Fruit fly (Drosophila melanogaster) whole organism, embryonic: ENCODE data around the gene Pex1.
A peak's percentile ranks its signal among the peaks of the same experiment; 100 is the strongest.

Source experiments
- Adf1 ChIP-seq: fragments of 200-800 bp; sonication (Bioruptor generic); IDR thresholded peaks from 2 replicates; pipeline ENCODE4 v1.3.6; 2022; ENCODE audit warnings: missing biosample characterization, missing genetic modification characterization
- Antp ChIP-seq: fragments of 200-800 bp; sonication (Bioruptor generic); optimal IDR thresholded peaks from 3 replicates; lab custom pipeline; 2016; ENCODE audit warnings: missing biosample characterization, missing genetic modification characterization
- Atf-2 ChIP-seq: fragments of 200-800 bp; sonication (Bioruptor generic); optimal IDR thresholded peaks from 2 replicates; lab custom pipeline; 2016; ENCODE audit warnings: missing biosample characterization, missing genetic modification characterization
- CG10431 ChIP-seq: fragments of 200-800 bp; sonication (Bioruptor generic); optimal IDR thresholded peaks from 3 replicates; lab custom pipeline; 2018; ENCODE audit warnings: missing biosample characterization, mild to moderate bottlenecking, missing genetic modification characterization
- CG11456 ChIP-seq: fragments of 200-800 bp; sonication (Bioruptor generic); IDR thresholded peaks from 3 replicates; pipeline ENCODE4 v1.3.6; 2022; ENCODE audit warnings: missing biosample characterization, missing genetic modification characterization
- CG12071 ChIP-seq: fragments of 200-800 bp; sonication (Bioruptor generic); optimal IDR thresholded peaks from 3 replicates; lab custom pipeline; 2018; ENCODE audit warnings: missing biosample characterization, mild to moderate bottlenecking, missing genetic modification characterization
- CG12744 ChIP-seq: fragments of 200-800 bp; sonication (Bioruptor generic); optimal IDR thresholded peaks from 2 replicates; lab custom pipeline; 2016; ENCODE audit warnings: missing biosample characterization, missing genetic modification characterization
- CG12942 ChIP-seq: fragments of 200-800 bp; sonication (Bioruptor generic); optimal IDR thresholded peaks from 3 replicates; lab custom pipeline; 2016; ENCODE audit warnings: missing biosample characterization, missing genetic modification characterization
- CG13424 ChIP-seq: fragments of 200-800 bp; sonication (Bioruptor generic); optimal IDR thresholded peaks from 2 replicates; lab custom pipeline; 2019; ENCODE audit warnings: missing biosample characterization, mild to moderate bottlenecking, missing genetic modification characterization, moderate library complexity
- CG13775 ChIP-seq: fragments of 200-800 bp; sonication (Bioruptor generic); optimal IDR thresholded peaks from 3 replicates; lab custom pipeline; 2017; ENCODE audit warnings: missing biosample characterization, mild to moderate bottlenecking, missing genetic modification characterization
- CG15601 ChIP-seq: fragments of 200-800 bp; sonication (Bioruptor generic); optimal IDR thresholded peaks from 3 replicates; lab custom pipeline; 2019; ENCODE audit warnings: missing biosample characterization, mild to moderate bottlenecking, missing genetic modification characterization, moderate library complexity
- CG1792 ChIP-seq: fragments of 200-800 bp; sonication (Bioruptor generic); optimal IDR thresholded peaks from 2 replicates; lab custom pipeline; 2016; ENCODE audit warnings: missing biosample characterization, missing genetic modification characterization
- CG2116 ChIP-seq: fragments of 200-800 bp; sonication (Bioruptor generic); optimal IDR thresholded peaks from 3 replicates; lab custom pipeline; 2018; ENCODE audit warnings: missing biosample characterization, mild to moderate bottlenecking, missing genetic modification characterization
- CG2875 ChIP-seq: fragments of 200-800 bp; sonication (Bioruptor generic); optimal IDR thresholded peaks from 2 replicates; lab custom pipeline; 2017; ENCODE audit warnings: missing biosample characterization, mild to moderate bottlenecking, missing genetic modification characterization, missing genetic modification reagents
- CG33213 ChIP-seq: fragments of 200-800 bp; sonication (Bioruptor generic); optimal IDR thresholded peaks from 3 replicates; lab custom pipeline; 2016; ENCODE audit warnings: missing biosample characterization, missing genetic modification characterization
- CG33557 ChIP-seq: fragments of 200-800 bp; sonication (Bioruptor generic); optimal IDR thresholded peaks from 2 replicates; lab custom pipeline; 2019; ENCODE audit warnings: missing biosample characterization, mild to moderate bottlenecking, missing genetic modification characterization, moderate library complexity
- CG4328 ChIP-seq: fragments of 200-800 bp; sonication (Bioruptor generic); optimal IDR thresholded peaks from 3 replicates; lab custom pipeline; 2017; ENCODE audit warnings: missing biosample characterization, missing genetic modification reagents, missing genetic modification characterization
- CG5245 ChIP-seq: fragments of 200-800 bp; sonication (Bioruptor generic); optimal IDR thresholded peaks from 3 replicates; lab custom pipeline; 2016; ENCODE audit warnings: missing biosample characterization, missing genetic modification characterization
- CG6254 ChIP-seq: fragments of 200-800 bp; sonication (Bioruptor generic); optimal IDR thresholded peaks from 3 replicates; lab custom pipeline; 2017; ENCODE audit warnings: mild to moderate bottlenecking, missing biosample characterization, missing genetic modification reagents, missing genetic modification characterization
- CHES-1-like ChIP-seq: fragments of 200-800 bp; sonication (Bioruptor generic); optimal IDR thresholded peaks from 2 replicates; lab custom pipeline; 2016; ENCODE audit warnings: missing biosample characterization, missing genetic modification characterization
- CTCF ChIP-seq: fragments of 200-800 bp; sonication (Bioruptor generic); optimal IDR thresholded peaks from 2 replicates; lab custom pipeline; 2017; ENCODE audit warnings: missing biosample characterization, mild to moderate bottlenecking, missing genetic modification characterization, moderate library complexity
- Dfd ChIP-seq, 2 experiments: fragments of >200 bp; optimal IDR thresholded peaks; 2 replicates each; lab custom pipeline; 2017; ENCODE audit warnings: missing biosample characterization in 2 of 2, missing genetic modification characterization in 2 of 2
- Dip3 ChIP-seq: fragments of 200-800 bp; sonication (Bioruptor generic); optimal IDR thresholded peaks from 3 replicates; lab custom pipeline; 2016; ENCODE audit warnings: missing biosample characterization, missing genetic modification characterization
- Dll ChIP-seq: fragments of 200-800 bp; sonication (Bioruptor generic); IDR thresholded peaks from 4 replicates; pipeline ENCODE4 v1.3.6; 2022; ENCODE audit warnings: missing biosample characterization, missing genetic modification characterization; ENCODE audit not compliant: partially characterized antibody
- Dp ChIP-seq: fragments of 200-800 bp; sonication (Bioruptor generic); optimal IDR thresholded peaks from 2 replicates; lab custom pipeline; 2018; ENCODE audit warnings: missing biosample characterization, mild to moderate bottlenecking, missing genetic modification characterization, moderate library complexity
- E2f2 ChIP-seq: fragments of 200-800 bp; sonication (Bioruptor generic); IDR thresholded peaks from 2 replicates; pipeline ENCODE4 v1.3.6; 2022; ENCODE audit warnings: missing biosample characterization, missing genetic modification characterization
- Kr ChIP-seq: fragments of 200-800 bp; sonication (Bioruptor generic); optimal IDR thresholded peaks from 2 replicates; lab custom pipeline; 2017; ENCODE audit warnings: missing biosample characterization, mild to moderate bottlenecking, missing genetic modification characterization
- MBD-R2 ChIP-seq: fragments of 200-800 bp; sonication (Bioruptor generic); IDR thresholded peaks from 2 replicates; pipeline ENCODE4 v1.3.6; 2022; ENCODE audit warnings: missing biosample characterization, missing genetic modification characterization
- Myb ChIP-seq: fragments of 200-800 bp; sonication (Bioruptor generic); optimal IDR thresholded peaks from 2 replicates; lab custom pipeline; 2016; ENCODE audit warnings: missing biosample characterization, missing genetic modification characterization
- Oli ChIP-seq: fragments of 200-800 bp; sonication (Bioruptor generic); optimal IDR thresholded peaks from 2 replicates; lab custom pipeline; 2018; ENCODE audit warnings: missing biosample characterization, mild to moderate bottlenecking, missing genetic modification characterization, moderate library complexity
- Side ChIP-seq: fragments of 200-800 bp; sonication (Bioruptor generic); optimal IDR thresholded peaks from 2 replicates; lab custom pipeline; 2016; ENCODE audit warnings: missing biosample characterization, missing genetic modification characterization
- Trl ChIP-seq, 3 experiments: fragments of >200 bp in 2 of 3; fragments of 200-800 bp in 1 of 3; sonication (Bioruptor generic) in 1 of 3; optimal IDR thresholded peaks; 2 replicates in 1 of 3; 3 replicates in 2 of 3; lab custom pipeline; 2016 to 2017; ENCODE audit warnings: missing biosample characterization in 1 of 3, missing genetic modification characterization in 1 of 3
- Xrp1 ChIP-seq: fragments of 200-800 bp; sonication (Bioruptor generic); IDR thresholded peaks from 2 replicates; pipeline ENCODE4 v1.3.6; 2022; ENCODE audit warnings: missing biosample characterization, missing genetic modification characterization
- ac ChIP-seq: fragments of 200-800 bp; sonication (Bioruptor generic); optimal IDR thresholded peaks from 3 replicates; lab custom pipeline; 2017; ENCODE audit warnings: missing biosample characterization, mild to moderate bottlenecking, missing genetic modification characterization
- ase ChIP-seq: fragments of 200-800 bp; sonication (Bioruptor generic); IDR thresholded peaks from 3 replicates; pipeline ENCODE4 v1.3.6; 2022; ENCODE audit warnings: missing biosample characterization, missing genetic modification characterization
- eyg ChIP-seq: fragments of 200-800 bp; sonication (Bioruptor generic); optimal IDR thresholded peaks from 3 replicates; lab custom pipeline; 2016; ENCODE audit warnings: missing biosample characterization, missing genetic modification characterization
- fu2 ChIP-seq: fragments of 200-800 bp; sonication (Bioruptor generic); optimal IDR thresholded peaks from 2 replicates; lab custom pipeline; 2016; ENCODE audit warnings: missing biosample characterization, missing genetic modification characterization
- gcm2 ChIP-seq: fragments of 200-800 bp; sonication (Bioruptor generic); optimal IDR thresholded peaks from 2 replicates; lab custom pipeline; 2016; ENCODE audit warnings: missing biosample characterization, missing genetic modification characterization
- gsb-n ChIP-seq: fragments of 200-800 bp; sonication (Bioruptor generic); optimal IDR thresholded peaks from 3 replicates; lab custom pipeline; 2018; ENCODE audit warnings: missing biosample characterization, mild to moderate bottlenecking, missing genetic modification characterization
- her ChIP-seq: fragments of 200-800 bp; sonication (Bioruptor generic); optimal IDR thresholded peaks from 2 replicates; lab custom pipeline; 2016; ENCODE audit warnings: missing biosample characterization, missing genetic modification characterization
- kay ChIP-seq: fragments of 200-800 bp; sonication (Bioruptor generic); optimal IDR thresholded peaks from 2 replicates; lab custom pipeline; 2016; ENCODE audit warnings: missing biosample characterization, missing genetic modification characterization
- org-1 ChIP-seq: fragments of 200-800 bp; sonication (Bioruptor generic); optimal IDR thresholded peaks from 2 replicates; lab custom pipeline; 2017; ENCODE audit warnings: missing biosample characterization, missing genetic modification characterization
- psq ChIP-seq: fragments of 200-800 bp; sonication (Bioruptor generic); optimal IDR thresholded peaks from 2 replicates; lab custom pipeline; 2017; ENCODE audit warnings: missing biosample characterization, missing genetic modification characterization
- repo ChIP-seq: fragments of 200-800 bp; sonication (Bioruptor generic); optimal IDR thresholded peaks from 2 replicates; lab custom pipeline; 2016; ENCODE audit warnings: missing biosample characterization, missing genetic modification characterization
- run ChIP-seq: fragments of 200-800 bp; sonication (Bioruptor generic); optimal IDR thresholded peaks from 3 replicates; lab custom pipeline; 2018; ENCODE audit warnings: missing biosample characterization, mild to moderate bottlenecking, missing genetic modification characterization
- sc ChIP-seq, 3 experiments: fragments of >200 bp in 2 of 3; fragments of 200-800 bp in 1 of 3; sonication (Bioruptor generic) in 1 of 3; optimal IDR thresholded peaks; 2 replicates in 2 of 3; 3 replicates in 1 of 3; lab custom pipeline; 2017; ENCODE audit warnings: mild to moderate bottlenecking in 1 of 3, missing biosample characterization in 1 of 3, missing genetic modification characterization in 1 of 3, missing genetic modification reagents in 1 of 3
- sens ChIP-seq: fragments of 200-800 bp; sonication (Bioruptor generic); peaks from one replicate; lab custom pipeline; 2016; ENCODE audit warnings: missing biosample characterization, missing genetic modification characterization
- slbo ChIP-seq: fragments of 200-800 bp; sonication (Bioruptor generic); IDR thresholded peaks from 2 replicates; pipeline ENCODE4 v1.3.6; 2022; ENCODE audit warnings: missing biosample characterization, missing genetic modification characterization
- sqz ChIP-seq: fragments of 200-800 bp; sonication (Bioruptor generic); optimal IDR thresholded peaks from 3 replicates; lab custom pipeline; 2018; ENCODE audit warnings: missing biosample characterization, mild to moderate bottlenecking, missing genetic modification characterization
- tin ChIP-seq: fragments of 200-800 bp; sonication (Bioruptor generic); optimal IDR thresholded peaks from 3 replicates; lab custom pipeline; 2016; ENCODE audit warnings: missing biosample characterization, missing genetic modification characterization
- vvl ChIP-seq: fragments of 200-800 bp; sonication (Bioruptor generic); IDR thresholded peaks from 2 replicates; pipeline ENCODE4 v1.3.6; 2022; ENCODE audit warnings: missing biosample characterization, missing genetic modification characterization

Pex1 gene

DNA sequence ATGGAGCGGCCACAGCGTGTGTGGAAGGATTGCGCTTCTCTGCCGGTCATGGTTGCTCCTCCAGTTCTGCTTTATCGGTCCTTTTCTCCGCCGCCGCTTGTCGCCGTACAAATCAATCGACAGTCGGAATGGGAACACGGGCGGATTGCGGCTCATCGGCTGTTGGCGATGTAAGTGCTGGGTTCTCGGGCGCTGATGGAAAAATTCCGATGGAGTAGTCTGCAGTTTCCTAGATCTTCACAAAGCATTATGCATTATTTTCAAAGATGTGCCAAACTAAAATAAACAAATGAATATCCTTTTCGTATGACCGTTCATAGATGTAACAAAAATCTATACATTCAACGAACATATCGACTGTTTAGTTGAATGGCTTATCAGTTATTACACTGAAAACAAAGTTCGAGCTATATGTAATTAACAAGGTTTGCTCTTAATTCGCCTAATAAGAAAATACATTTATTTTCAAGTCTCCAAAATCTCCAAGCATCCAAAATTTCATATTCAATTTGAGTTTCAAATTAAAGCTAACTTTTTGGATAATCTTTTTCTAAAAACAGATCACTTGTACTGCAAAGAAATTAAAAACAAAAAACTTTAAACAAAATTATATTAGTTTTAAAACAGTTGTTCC is 22.0 kb upstream of the Pex1 start, which contains the start of gene Neurl4 (continued):
- TF ChIP-seq CG33557 (GFP tag; lab: Kevin White, UChicago) (peak; percentile 75), sens (peak; percentile 92), Dll (0 out of 4 replicates have a peak, but pooled peaks have one; percentile 15), Oli (tag; lab: Kevin White, UChicago) (peak; percentile 75), CG12744 (peak; percentile 48), Adf1 (peak; percentile 21), Dp (GFP tag; lab: Kevin White, UChicago) (peak; percentile 1), gcm2 (GFP tag; lab: Kevin White, UChicago) (no peak), CHES-1-like (GFP tag; lab: Kevin White, UChicago) (peak; percentile 67), ase (GFP tag; lab: Robert Waterston, UW) (peak; percentile 69; the same call in 2 of the 3 replicates), CG13775 (GFP tag; lab: Kevin White, UChicago) (peak; percentile 69), Dfd (GFP tag; optimal IDR thresholded peaks at IDR 0.05; lab: Kevin White, UChicago) (no peak), MBD-R2 (GFP tag; lab: Robert Waterston, UW) (peak; percentile 69), CG6254 (GFP tag; lab: Kevin White, UChicago) (peak; percentile 29), CG33213 (peak; percentile 21), sqz (GFP tag; lab: Kevin White, UChicago) (no peak), Myb (GFP tag; lab: Kevin White, UChicago) (peak; percentile 62), org-1 (GFP tag; lab: Kevin White, UChicago) (no peak), run (tag; lab: Kevin White, UChicago) (no peak), CG13424 (tag; lab: Kevin White, UChicago) (peak; percentile 80), vvl (GFP tag; lab: Robert Waterston, UW) (peak; percentile 76), CG2875 (GFP tag; lab: Kevin White, UChicago) (no peak), CG15601 (peak; percentile 93), CG5245 (GFP tag; lab: Kevin White, UChicago) (peak; percentile 20), sc (optimal IDR thresholded peaks at IDR 0.05; lab: Kevin White, UChicago) (no peak), sc (GFP tag; optimal IDR thresholded peaks at IDR 0.05; lab: Kevin White, UChicago) (peak; percentile 22), Xrp1 (GFP tag; lab: Robert Waterston, UW) (no peak), Side (GFP tag; lab: Kevin White, UChicago) (peak; percentile 23), Dip3 (no peak), eyg (GFP tag; lab: Kevin White, UChicago) (no peak), tin (GFP tag; lab: Kevin White, UChicago) (peak; percentile 49), psq (GFP tag; lab: Kevin White, UChicago) (peak; percentile 34), her (GFP tag; lab: Kevin White, UChicago) (no peak), fu2 (GFP tag; lab: Kevin White, UChicago) (peak; percentile 66), kay (GFP tag; lab: Kevin White, UChicago) (peak; percentile 2), CG1792 (GFP tag; lab: Kevin White, UChicago) (no peak), CG10431 (no peak), ac (GFP tag; lab: Kevin White, UChicago) (no peak), CG2116 (GFP tag; lab: Kevin White, UChicago) (peak; percentile 23), CG12071 (no peak), CG11456 (GFP tag; lab: Robert Waterston, UW) (peak; percentile 76; the same call in 2 of the 3 replicates), Antp (peak; percentile 51), Atf-2 (GFP tag; lab: Kevin White, UChicago) (peak; percentile 46), CG4328 (no peak), CG12942 (GFP tag; lab: Kevin White, UChicago) (peak; percentile 73), gsb-n (tag; lab: Kevin White, UChicago) (no peak), CTCF (GFP tag; lab: Kevin White, UChicago) (no peak), repo (GFP tag; lab: Kevin White, UChicago) (no peak), E2f2 (GFP tag; lab: Robert Waterston, UW) (no peak), Trl (optimal IDR thresholded peaks at IDR 0.05; lab: Kevin White, UChicago) (no peak), Trl (GFP tag; optimal IDR thresholded peaks at IDR 0.05; lab: Kevin White, UChicago) (peak; percentile 63), slbo (GFP tag; lab: Robert Waterston, UW) (peak; percentile 86), Kr (GFP tag; lab: Kevin White, UChicago) (no peak)
